Worm (Caenorhabditis elegans) whole organism, young adult: Measurements from ENCODE around the gene lips-11.

Experiments used
- B0336.3 ChIP-seq: fragments of 200-800 bp; sonication (Bioruptor generic); IDR thresholded peaks from 2 replicates; pipeline ENCODE4 v1.3.6; 2022; ENCODE audit warnings: missing genetic modification characterization, missing compliant biosample characterization
- D2030.7 ChIP-seq: fragments of 200-800 bp; sonication (Bioruptor generic); IDR thresholded peaks from 2 replicates; pipeline ENCODE4 v1.3.6; 2022; ENCODE audit warnings: missing genetic modification reagents, missing genetic modification characterization, missing compliant biosample characterization
- F33H1.4 ChIP-seq: fragments of 200-800 bp; sonication (Bioruptor generic); IDR thresholded peaks from 2 replicates; pipeline ENCODE4 v1.3.6; 2022; ENCODE audit warnings: missing genetic modification reagents, missing genetic modification characterization, missing compliant biosample characterization
- K12H6.12 ChIP-seq: fragments of 200-800 bp; sonication (Bioruptor generic); optimal IDR thresholded peaks from 2 replicates; lab custom pipeline; 2018; ENCODE audit warnings: mild to moderate bottlenecking, missing genetic modification characterization, missing compliant biosample characterization
- Y53G8AR.9 ChIP-seq: fragments of 200-800 bp; sonication (Bioruptor generic); conservative IDR thresholded peaks from 2 replicates; pipeline ENCODE4 v1.3.6; 2022; ENCODE audit warnings: missing genetic modification reagents, missing genetic modification characterization, missing compliant biosample characterization
- Y79H2A.3 ChIP-seq: fragments of 200-800 bp; sonication (Bioruptor generic); conservative IDR thresholded peaks from 2 replicates; pipeline ENCODE4 v1.3.6; 2022; ENCODE audit warnings: missing genetic modification reagents, missing genetic modification characterization, missing compliant biosample characterization
- ZK185.1 ChIP-seq: sonication (generic microtip); optimal IDR thresholded peaks from 2 replicates; lab custom pipeline; 2016; ENCODE audit warnings: mild to moderate bottlenecking, missing genetic modification characterization, missing compliant biosample characterization; ENCODE audit not compliant: poor library complexity, severe bottlenecking
- akir-1 ChIP-seq: fragments of 200-800 bp; sonication (Bioruptor generic); optimal IDR thresholded peaks from 2 replicates; lab custom pipeline; 2018; ENCODE audit warnings: mild to moderate bottlenecking, missing genetic modification characterization, moderate library complexity, missing compliant biosample characterization
- ama-1 ChIP-seq, 3 experiments: fragments of 150-350 bp in 1 of 3; sonication (generic microtip) in 2 of 3; optimal IDR thresholded peaks; 2 replicates each; lab custom pipeline; 2014 to 2018; ENCODE audit warnings: missing biosample characterization in 2 of 3, missing genetic modification characterization in 2 of 3, missing genetic modification reagents in 2 of 3
- attf-5 ChIP-seq: fragments of 200-800 bp; sonication (Bioruptor generic); optimal IDR thresholded peaks from 2 replicates; lab custom pipeline; 2018; ENCODE audit warnings: mild to moderate bottlenecking, missing genetic modification characterization, missing compliant biosample characterization
- bed-2 ChIP-seq: fragments of 200-800 bp; sonication (Bioruptor generic); IDR thresholded peaks from 2 replicates; pipeline ENCODE4 v1.3.6; 2022; ENCODE audit warnings: missing genetic modification reagents, missing genetic modification characterization, missing compliant biosample characterization
- cebp-1 ChIP-seq, 2 experiments: fragments of 200-800 bp in 1 of 2; sonication (Bioruptor generic) in 1 of 2; sonication (generic microtip) in 1 of 2; IDR thresholded peaks in 1 of 2; optimal IDR thresholded peaks in 1 of 2; 2 replicates each; pipeline versions ENCODE4 v1.3.6 to Lab custom; 2017 to 2022; ENCODE audit warnings: missing compliant biosample characterization in 2 of 2, missing genetic modification characterization in 2 of 2, mild to moderate bottlenecking in 1 of 2, missing genetic modification reagents in 1 of 2, moderate library complexity in 1 of 2
- cebp-2 ChIP-seq: fragments of 200-800 bp; sonication (Bioruptor generic); IDR thresholded peaks from 2 replicates; pipeline ENCODE4 v1.3.6; 2022; ENCODE audit warnings: missing genetic modification characterization, missing compliant biosample characterization
- ceh-27 ChIP-seq: fragments of 200-800 bp; sonication (Bioruptor generic); optimal IDR thresholded peaks from 2 replicates; lab custom pipeline; 2018; ENCODE audit warnings: mild to moderate bottlenecking, missing genetic modification characterization, moderate library complexity, missing compliant biosample characterization
- ceh-40 ChIP-seq: fragments of 200-800 bp; sonication (Bioruptor generic); IDR thresholded peaks from 2 replicates; pipeline ENCODE4 v1.3.6; 2022; ENCODE audit warnings: missing genetic modification characterization, missing compliant biosample characterization
- ceh-58 ChIP-seq: fragments of 200-800 bp; sonication (Bioruptor generic); IDR thresholded peaks from 2 replicates; pipeline ENCODE4 v1.3.6; 2022; ENCODE audit warnings: missing genetic modification characterization, missing compliant biosample characterization
- ceh-91 ChIP-seq: fragments of 200-800 bp; sonication (Bioruptor generic); IDR thresholded peaks from 2 replicates; pipeline ENCODE4 v1.3.6; 2022; ENCODE audit warnings: missing genetic modification reagents, missing genetic modification characterization, missing compliant biosample characterization
- dox-1 ChIP-seq: fragments of 200-800 bp; sonication (Bioruptor generic); IDR thresholded peaks from 2 replicates; pipeline ENCODE4 v1.3.6; 2022; ENCODE audit warnings: missing genetic modification reagents, missing genetic modification characterization, missing compliant biosample characterization
- dpff-1 ChIP-seq: sonication (generic microtip); optimal IDR thresholded peaks from 2 replicates; lab custom pipeline; 2017; ENCODE audit warnings: mild to moderate bottlenecking, missing genetic modification characterization, missing compliant biosample characterization
- dpl-1 ChIP-seq: fragments of 150-350 bp; optimal IDR thresholded peaks from 2 replicates; lab custom pipeline; 2014; ENCODE audit warnings: missing biosample characterization, missing genetic modification reagents, missing genetic modification characterization
- egl-18 ChIP-seq: fragments of 200-800 bp; sonication (Bioruptor generic); IDR thresholded peaks from 2 replicates; pipeline ENCODE4 v1.3.6; 2022; ENCODE audit warnings: missing genetic modification reagents, missing genetic modification characterization, missing compliant biosample characterization
- egrh-3 ChIP-seq: fragments of 200-800 bp; sonication (Bioruptor generic); IDR thresholded peaks from 2 replicates; pipeline ENCODE4 v1.3.6; 2022; ENCODE audit warnings: missing genetic modification reagents, missing genetic modification characterization, missing compliant biosample characterization
- ekl-4 ChIP-seq: fragments of 200-800 bp; sonication (Bioruptor generic); IDR thresholded peaks from 2 replicates; pipeline ENCODE4 v1.3.6; 2022; ENCODE audit warnings: missing genetic modification reagents, missing genetic modification characterization, missing compliant biosample characterization
- hlh-26 ChIP-seq: fragments of 200-800 bp; sonication (Bioruptor generic); conservative IDR thresholded peaks from 2 replicates; pipeline ENCODE4 v1.3.6; 2022; ENCODE audit warnings: missing genetic modification reagents, missing genetic modification characterization, missing compliant biosample characterization
- lag-1 ChIP-seq: fragments of 200-800 bp; sonication (Bioruptor generic); IDR thresholded peaks from 2 replicates; pipeline ENCODE4 v1.3.6; 2022; ENCODE audit warnings: missing genetic modification reagents, missing genetic modification characterization, missing compliant biosample characterization
- let-607 ChIP-seq, 2 experiments: fragments of 200-800 bp in 1 of 2; sonication (Bioruptor generic) in 1 of 2; sonication (generic microtip) in 1 of 2; optimal IDR thresholded peaks; 2 replicates each; lab custom pipeline; 2016 to 2018; ENCODE audit warnings: mild to moderate bottlenecking in 2 of 2, missing compliant biosample characterization in 2 of 2, missing genetic modification characterization in 2 of 2, moderate library complexity in 2 of 2, missing genotype in 1 of 2
- lin-26 ChIP-seq: fragments of 200-800 bp; sonication (Bioruptor generic); IDR thresholded peaks from 2 replicates; pipeline ENCODE4 v1.3.6; 2022; ENCODE audit warnings: missing genetic modification reagents, missing genetic modification characterization, missing compliant biosample characterization
- lin-54 ChIP-seq: fragments of 200-800 bp; sonication (Bioruptor generic); optimal IDR thresholded peaks from 2 replicates; lab custom pipeline; 2018; ENCODE audit warnings: mild to moderate bottlenecking, missing genetic modification characterization, missing compliant biosample characterization
- lir-1 ChIP-seq: fragments of 200-800 bp; sonication (Bioruptor generic); conservative IDR thresholded peaks from 2 replicates; pipeline ENCODE4 v1.3.6; 2022; ENCODE audit warnings: missing genetic modification reagents, missing genetic modification characterization, missing compliant biosample characterization
- lsl-1 ChIP-seq: fragments of 200-800 bp; sonication (Bioruptor generic); optimal IDR thresholded peaks from 2 replicates; lab custom pipeline; 2018; ENCODE audit warnings: mild to moderate bottlenecking, missing genetic modification characterization, moderate library complexity, missing compliant biosample characterization
- madf-3 ChIP-seq: fragments of 200-800 bp; sonication (Bioruptor generic); IDR thresholded peaks from 2 replicates; pipeline ENCODE4 v1.3.6; 2022; ENCODE audit warnings: missing genetic modification reagents, missing genetic modification characterization, missing compliant biosample characterization
- mcd-1 ChIP-seq: fragments of 200-800 bp; sonication (Bioruptor generic); IDR thresholded peaks from 2 replicates; pipeline ENCODE4 v1.3.6; 2022; ENCODE audit warnings: missing genetic modification reagents, missing genetic modification characterization, missing compliant biosample characterization
- nfyb-1 ChIP-seq: fragments of 200-800 bp; sonication (Bioruptor generic); IDR thresholded peaks from 2 replicates; pipeline ENCODE4 v1.3.6; 2022; ENCODE audit warnings: missing genetic modification reagents, missing genetic modification characterization, missing compliant biosample characterization
- nhr-120 ChIP-seq: fragments of 200-800 bp; sonication (Bioruptor generic); IDR thresholded peaks from 2 replicates; pipeline ENCODE4 v1.3.6; 2022; ENCODE audit warnings: missing genetic modification characterization, missing compliant biosample characterization
- nhr-27 ChIP-seq: fragments of 200-800 bp; sonication (Bioruptor generic); optimal IDR thresholded peaks from 2 replicates; lab custom pipeline; 2018; ENCODE audit warnings: mild to moderate bottlenecking, missing genetic modification characterization, moderate library complexity, missing compliant biosample characterization
- nhr-90 ChIP-seq: sonication (generic microtip); optimal IDR thresholded peaks from 2 replicates; lab custom pipeline; 2016; ENCODE audit warnings: missing genotype, mild to moderate bottlenecking, missing genetic modification characterization, missing compliant biosample characterization
- pbrm-1 ChIP-seq: fragments of 200-800 bp; sonication (Bioruptor generic); IDR thresholded peaks from 2 replicates; pipeline ENCODE4 v1.3.6; 2022; ENCODE audit warnings: missing genetic modification reagents, missing genetic modification characterization, missing compliant biosample characterization
- snpc-1.1 ChIP-seq: sonication (generic microtip); optimal IDR thresholded peaks from 2 replicates; lab custom pipeline; 2017; ENCODE audit warnings: missing genetic modification characterization, mild to moderate bottlenecking, missing compliant biosample characterization, antibody characterized with exemption, moderate library complexity, missing genotype, missing genetic modification reagents; ENCODE audit not compliant: insufficient read depth
- sptf-2 ChIP-seq: fragments of 200-800 bp; sonication (Bioruptor generic); optimal IDR thresholded peaks from 2 replicates; lab custom pipeline; 2018; ENCODE audit warnings: mild to moderate bottlenecking, missing genetic modification characterization, missing compliant biosample characterization
- unc-130 ChIP-seq: sonication (generic microtip); optimal IDR thresholded peaks from 2 replicates; lab custom pipeline; 2016; ENCODE audit warnings: missing genetic modification reagents, missing genetic modification characterization, missing compliant biosample characterization
- xnd-1 ChIP-seq: sonication (generic microtip); optimal IDR thresholded peaks from 2 replicates; lab custom pipeline; 2016; ENCODE audit warnings: missing genotype, missing genetic modification reagents, missing genetic modification characterization, missing compliant biosample characterization
- zfh-2 ChIP-seq: fragments of 200-800 bp; sonication (Bioruptor generic); conservative IDR thresholded peaks from 2 replicates; pipeline ENCODE4 v1.3.6; 2022; ENCODE audit warnings: missing genetic modification reagents, missing genetic modification characterization, missing compliant biosample characterization
- zim-3 ChIP-seq: sonication (generic microtip); optimal IDR thresholded peaks from 2 replicates; lab custom pipeline; 2017; ENCODE audit warnings: mild to moderate bottlenecking, missing genetic modification characterization, moderate library complexity, missing compliant biosample characterization
- ztf-22 ChIP-seq: fragments of 200-800 bp; sonication (Bioruptor generic); optimal IDR thresholded peaks from 2 replicates; lab custom pipeline; 2018; ENCODE audit warnings: mild to moderate bottlenecking, missing genetic modification characterization, moderate library complexity, missing compliant biosample characterization
- ztf-25 ChIP-seq: fragments of 200-800 bp; sonication (Bioruptor generic); IDR thresholded peaks from 2 replicates; pipeline ENCODE4 v1.3.6; 2022; ENCODE audit warnings: missing genetic modification reagents, missing genetic modification characterization, missing compliant biosample characterization

Gene lips-11

DNA sequence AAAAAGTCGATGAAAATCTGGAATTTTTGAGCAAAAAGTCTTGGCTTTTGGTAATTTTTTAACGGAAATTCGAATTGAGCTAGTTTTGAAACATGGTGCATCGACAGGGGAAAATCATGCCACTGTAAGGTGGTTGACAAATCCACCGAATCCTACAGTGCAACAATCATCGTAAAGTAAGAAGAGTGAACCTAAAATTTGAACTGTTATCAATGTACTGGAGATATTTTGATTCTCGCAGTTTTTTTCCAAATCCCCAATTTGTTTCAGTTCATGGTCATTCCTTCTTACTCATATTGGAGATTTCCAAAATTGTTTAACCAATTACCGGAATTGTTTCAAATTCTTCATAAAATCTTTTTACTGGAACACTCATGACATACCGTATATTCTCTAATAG lies 41.9 kb upstream of the lips-11 start (continued):
- no peak for TF ChIP-seq F33H1.4 (GFP tag; lab: Robert Waterston, UW)
- TF ChIP-seq ekl-4 (GFP tag; lab: Robert Waterston, UW) = peak; percentile 42; the same call in 1 of the 2 replicates
- TF ChIP-seq ceh-40 (GFP tag; lab: Robert Waterston, UW) = no peak
- no peak for TF ChIP-seq nhr-27 (tag; lab: Kevin White, UChicago)
- TF ChIP-seq cebp-2 (GFP tag; lab: Robert Waterston, UW) = 0 out of 2 replicates have a peak, but pooled peaks have one; percentile 12
- no peak for TF ChIP-seq dox-1 (GFP tag; lab: Robert Waterston, UW)
- no peak for TF ChIP-seq cebp-1 (GFP tag; IDR thresholded peaks at IDR 0.05; lab: Robert Waterston, UW)
- TF ChIP-seq cebp-1 (tag; optimal IDR thresholded peaks at IDR 0.05; lab: Kevin White, UChicago) = peak; percentile 25
- TF ChIP-seq bed-2 (GFP tag; lab: Robert Waterston, UW) = no peak
- TF ChIP-seq nhr-120 (GFP tag; lab: Robert Waterston, UW) = no peak
- no peak for TF ChIP-seq akir-1
- no peak for TF ChIP-seq xnd-1 (tag; lab: Kevin White, UChicago)
- TF ChIP-seq snpc-1.1 (tag; lab: Kevin White, UChicago) = no peak
- peak; percentile 45; the same call in 1 of the 2 replicates for TF ChIP-seq B0336.3 (GFP tag; lab: Robert Waterston, UW)
- TF ChIP-seq zim-3 = no peak
- TF ChIP-seq Y79H2A.3 (GFP tag; lab: Robert Waterston, UW) = no peak
- TF ChIP-seq dpl-1 (GFP tag; lab: Kevin White, UChicago) = no peak
- 0 out of 2 replicates have a peak, but pooled peaks have one; percentile 34 for TF ChIP-seq pbrm-1 (GFP tag; lab: Robert Waterston, UW)
- TF ChIP-seq mcd-1 = no peak
- TF ChIP-seq ama-1 (optimal IDR thresholded peaks at IDR 0.05; lab: Kevin White, UChicago) = no peak
- no peak for TF ChIP-seq ama-1 (GFP tag; optimal IDR thresholded peaks at IDR 0.05; lab: Kevin White, UChicago)
- TF ChIP-seq ztf-25 = 0 out of 2 replicates have a peak, but pooled peaks have one; percentile 28
- TF ChIP-seq lir-1 (GFP tag; lab: Robert Waterston, UW) = no peak
- no peak for TF ChIP-seq ceh-58 (GFP tag; lab: Robert Waterston, UW)
- no peak for TF ChIP-seq egl-18 (GFP tag; lab: Robert Waterston, UW)
- 0 out of 2 replicates have a peak, but pooled peaks have one; percentile 7 for TF ChIP-seq lin-26 (GFP tag; lab: Robert Waterston, UW)
- TF ChIP-seq nhr-90 (tag; lab: Kevin White, UChicago) = no peak
- no peak for TF ChIP-seq D2030.7 (GFP tag; lab: Robert Waterston, UW)
- no peak for TF ChIP-seq dpff-1
- TF ChIP-seq lsl-1 (GFP tag; lab: Kevin White, UChicago) = no peak
- no peak for TF ChIP-seq attf-5 (GFP tag; lab: Kevin White, UChicago)
- TF ChIP-seq Y53G8AR.9 (GFP tag; lab: Robert Waterston, UW) = peak; percentile 45; the same call in 1 of the 2 replicates
- TF ChIP-seq madf-3 (GFP tag; lab: Robert Waterston, UW) = no peak
- no peak for TF ChIP-seq let-607 (tag; optimal IDR thresholded peaks at IDR 0.05; lab: Kevin White, UChicago)
- TF ChIP-seq ceh-27 (GFP tag; lab: Kevin White, UChicago) = no peak
- peak; percentile 20 for TF ChIP-seq ZK185.1

DNA sequence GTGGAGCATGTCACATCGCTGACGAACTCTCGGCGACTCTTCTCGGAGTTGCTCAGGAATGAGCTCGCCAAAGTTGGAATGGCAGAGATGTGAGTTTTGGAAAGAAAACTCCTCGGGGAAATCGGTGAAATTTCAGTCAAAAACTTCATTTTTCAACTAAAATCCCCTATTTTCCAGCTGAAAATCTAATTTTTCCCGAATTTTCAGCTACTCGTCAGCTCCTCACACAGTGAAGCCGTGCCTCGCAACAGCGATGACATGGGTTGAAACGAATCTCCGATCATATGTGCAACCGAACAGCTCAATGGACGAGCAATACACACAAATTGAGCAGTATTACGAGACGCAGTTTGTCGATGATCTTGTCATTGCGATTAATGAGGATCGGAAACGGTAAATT lies 41.0 kb upstream of the lips-11 start:
- TF ChIP-seq let-607 (tag; optimal IDR thresholded peaks at IDR 0.05; lab: Kevin White, UChicago) = no peak
- TF ChIP-seq cebp-1 (GFP tag; IDR thresholded peaks at IDR 0.05; lab: Robert Waterston, UW) = no peak
- no peak for TF ChIP-seq cebp-1 (tag; optimal IDR thresholded peaks at IDR 0.05; lab: Kevin White, UChicago)

DNA sequence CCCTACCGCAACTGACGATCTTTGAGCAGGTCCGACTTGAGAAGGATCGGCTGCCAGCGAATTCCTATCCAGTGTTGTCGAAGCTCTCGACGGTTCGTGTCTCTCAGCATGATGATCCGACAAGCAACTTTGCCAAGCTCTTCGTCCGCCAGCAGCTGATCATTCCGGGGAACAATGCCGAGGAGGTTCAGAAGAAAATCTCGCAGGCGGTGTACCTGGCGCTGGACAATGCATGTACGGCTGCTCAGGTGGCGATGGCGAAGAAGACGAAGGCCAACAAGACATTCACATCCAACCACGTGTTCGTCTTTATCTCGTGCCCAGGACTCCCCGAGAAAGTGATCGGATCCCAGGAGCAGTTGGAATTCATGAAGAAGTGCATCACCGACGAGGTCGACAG lies 38.6 kb upstream of the lips-11 start:
- TF ChIP-seq ztf-22 (GFP tag; lab: Kevin White, UChicago) (no peak), unc-130 (GFP tag; lab: Kevin White, UChicago) (no peak), K12H6.12 (no peak), ceh-91 (GFP tag; lab: Robert Waterston, UW) (no peak), ceh-27 (GFP tag; lab: Kevin White, UChicago) (no peak), hlh-26 (GFP tag; lab: Robert Waterston, UW) (no peak), sptf-2 (no peak), lag-1 (GFP tag; lab: Robert Waterston, UW) (no peak), nhr-90 (tag; lab: Kevin White, UChicago) (no peak), lin-54 (GFP tag; lab: Kevin White, UChicago) (no peak), zfh-2 (0 out of 2 replicates have a peak, but pooled peaks have one; percentile 56), egrh-3 (GFP tag; lab: Robert Waterston, UW) (0 out of 2 replicates have a peak, but pooled peaks have one; percentile 6), Y79H2A.3 (GFP tag; lab: Robert Waterston, UW) (no peak), nfyb-1 (GFP tag; lab: Robert Waterston, UW) (no peak)
